Worm (Caenorhabditis elegans): Measurements from ENCODE around the gene srx-80.

srx-80 gene

DNA sequence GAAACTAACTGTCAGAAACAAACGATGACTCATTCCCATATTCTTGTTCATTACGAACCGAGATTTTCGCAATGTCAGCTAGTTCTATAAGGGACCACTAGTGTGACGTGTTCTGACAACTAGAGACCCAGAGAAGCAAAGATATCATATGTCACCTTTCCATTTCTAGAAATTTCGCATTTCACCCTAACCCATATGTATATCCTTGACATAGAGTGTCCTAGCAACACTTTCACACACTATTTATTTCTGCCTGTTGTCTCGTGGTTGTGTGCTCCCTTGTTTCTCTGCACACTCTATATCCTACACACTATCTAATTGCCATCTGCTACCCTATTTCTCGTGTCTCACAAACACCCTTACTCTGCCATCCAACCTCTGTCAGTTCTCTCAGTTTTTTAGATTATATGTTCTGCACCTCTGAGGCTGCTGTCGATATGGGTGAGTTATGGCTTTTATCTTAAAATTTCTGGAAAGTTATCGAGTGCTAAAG, 44.6 kb upstream of the srx-80 start, which contains the start of the genes F38B7.17 and F38B7.3 (continued):
- TF ChIP-seq lim-7 (GFP tag; IDR thresholded peaks at IDR 0.05) (no peak), tag-97 (GFP tag; IDR thresholded peaks at IDR 0.05) (no peak), lir-3 (tag; optimal IDR thresholded peaks at IDR 0.05) (no peak), cey-2 (tag; optimal IDR thresholded peaks at IDR 0.05; ENCODE audit: borderline replicate concordance, insufficient read depth) (no peak), arid-1 (GFP tag; conservative IDR thresholded peaks at IDR 0.05) (no peak), mep-1 (tag; optimal IDR thresholded peaks at IDR 0.05) (peak; percentile 48), lin-1 (GFP tag; IDR thresholded peaks at IDR 0.05) (no peak), daf-8 (GFP tag; IDR thresholded peaks at IDR 0.05) (no peak), Y105C5A.15 (GFP tag; IDR thresholded peaks at IDR 0.05) (no peak), lin-39 (tag; optimal IDR thresholded peaks at IDR 0.05) (no peak), unc-130 (GFP tag; optimal IDR thresholded peaks at IDR 0.05) (no peak), nhr-25 (tag; optimal IDR thresholded peaks at IDR 0.05; ENCODE audit: borderline replicate concordance, insufficient read depth) (peak; percentile 63), mxl-3 (GFP tag; optimal IDR thresholded peaks at IDR 0.05) (peak; percentile 63), R02D3.7 (tag; optimal IDR thresholded peaks at IDR 0.05) (no peak), ces-1 (GFP tag; optimal IDR thresholded peaks at IDR 0.05) (no peak), rbr-2 (tag; optimal IDR thresholded peaks at IDR 0.05) (peak; percentile 61), ceh-28 (tag; optimal IDR thresholded peaks at IDR 0.05) (no peak), dmd-8 (GFP tag; IDR thresholded peaks at IDR 0.05) (no peak), lin-29 (GFP tag; IDR thresholded peaks at IDR 0.05) (no peak), zip-11 (GFP tag; IDR thresholded peaks at IDR 0.05) (no peak), nhr-11 (tag; optimal IDR thresholded peaks at IDR 0.05) (peak; percentile 60), mdt-29 (GFP tag; IDR thresholded peaks at IDR 0.05) (no peak), F10B5.3 (tag; optimal IDR thresholded peaks at IDR 0.05) (no peak), zip-2 (tag; optimal IDR thresholded peaks at IDR 0.05) (no peak), F26F4.8 (GFP tag; conservative IDR thresholded peaks at IDR 0.05) (no peak), Y75B8A.6 (GFP tag; IDR thresholded peaks at IDR 0.05) (no peak), Y48G9A.11 (GFP tag; IDR thresholded peaks at IDR 0.05) (no peak), vab-7 (GFP tag; IDR thresholded peaks at IDR 0.05) (no peak), ctbp-1 (GFP tag; IDR thresholded peaks at IDR 0.05) (0 out of 2 replicates have a peak, but pooled peaks have one; percentile 44), madf-9 (GFP tag; conservative IDR thresholded peaks at IDR 0.05) (no peak), lin-38 (GFP tag; IDR thresholded peaks at IDR 0.05) (no peak), hmg-1.1 (GFP tag; IDR thresholded peaks at IDR 0.05) (peak; percentile 41; the same call in 1 of the 2 replicates), saeg-2 (GFP tag; IDR thresholded peaks at IDR 0.05) (no peak), mdl-1 (tag; optimal IDR thresholded peaks at IDR 0.05) (peak; percentile 66 to 91), fos-1 (tag; optimal IDR thresholded peaks at IDR 0.05) (no peak), attf-4 (tag; optimal IDR thresholded peaks at IDR 0.05) (no peak), nhr-6 (tag; optimal IDR thresholded peaks at IDR 0.05) (peak; percentile 27), skn-1 (tag; optimal IDR thresholded peaks at IDR 0.05) (no peak), unc-62 (GFP tag; optimal IDR thresholded peaks at IDR 0.05 in 1 of 2) (peak in 1 of 2 experiments; percentile 52), unc-62 (tag; optimal IDR thresholded peaks at IDR 0.05) (no peak), dve-1 (tag; optimal IDR thresholded peaks at IDR 0.05; ENCODE audit: insufficient read depth) (peak; percentile 83), ZK337.2 (GFP tag; IDR thresholded peaks at IDR 0.05) (no peak), Y5F2A.4 (GFP tag; optimal IDR thresholded peaks at IDR 0.05) (no peak), nhr-102 (tag; optimal IDR thresholded peaks at IDR 0.05) (no peak), unc-39 (tag; optimal IDR thresholded peaks at IDR 0.05) (no peak), ztf-11 (tag; optimal IDR thresholded peaks at IDR 0.05) (no peak), madf-5 (GFP tag; IDR thresholded peaks at IDR 0.05) (no peak), ceh-32 (tag; optimal IDR thresholded peaks at IDR 0.05; ENCODE audit: poor library complexity) (no peak), ceh-44 (GFP tag; IDR thresholded peaks at IDR 0.05) (no peak), jun-1 (tag; optimal IDR thresholded peaks at IDR 0.05) (no peak), pqm-1 (tag; optimal IDR thresholded peaks at IDR 0.05) (peak; percentile 66), aly-2 (tag; optimal IDR thresholded peaks at IDR 0.05) (no peak)
